Fruit fly (Drosophila melanogaster): ENCODE results near the gene CG18404.
A peak's percentile ranks its signal among the peaks of the same experiment; 100 is the strongest.

The CG18404 gene

DNA sequence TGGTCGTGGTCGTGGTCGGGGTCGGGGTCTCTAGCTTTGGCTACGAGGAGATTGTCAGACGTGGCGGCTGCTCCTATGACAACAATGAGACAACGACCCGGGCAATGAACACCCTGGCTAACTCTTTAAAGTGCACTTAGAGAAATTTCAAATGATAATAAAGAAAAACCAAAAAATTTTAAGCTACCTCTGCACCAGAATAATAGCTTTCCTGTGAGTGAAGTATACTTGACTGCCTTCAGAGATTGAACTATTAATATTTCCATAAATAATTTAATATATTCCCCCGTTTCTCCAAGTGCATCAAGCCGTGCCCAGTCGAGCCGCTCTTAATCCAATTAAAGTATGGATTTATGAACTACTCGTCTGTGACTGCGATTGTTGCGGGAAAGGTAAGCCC, 10.7 kb downstream of the CG18404 start (continued):
- TF ChIP-seq tup (GFP tag; optimal IDR thresholded peaks at IDR 0.05) (no peak), CG4730 (GFP tag; IDR thresholded peaks at IDR 0.05) (peak; percentile 32; the same call in 1 of the 2 replicates), HLH54F (GFP tag; optimal IDR thresholded peaks at IDR 0.05) (no peak), Max (GFP tag; optimal IDR thresholded peaks at IDR 0.05) (no peak), HHEX (GFP tag; optimal IDR thresholded peaks at IDR 0.05) (no peak), CG43689 (GFP tag; IDR thresholded peaks at IDR 0.05) (no peak), ftz-f1 (GFP tag; optimal IDR thresholded peaks at IDR 0.05) (no peak), her (GFP tag; optimal IDR thresholded peaks at IDR 0.05) (no peak), pum (GFP tag; optimal IDR thresholded peaks at IDR 0.05) (no peak), Oaz (GFP tag; IDR thresholded peaks at IDR 0.05) (no peak), bigmax (GFP tag; optimal IDR thresholded peaks at IDR 0.05) (no peak), kah (GFP tag; optimal IDR thresholded peaks at IDR 0.05) (no peak), Fer1 (GFP tag; optimal IDR thresholded peaks at IDR 0.05) (no peak), lov (optimal IDR thresholded peaks at IDR 0.05) (no peak), lov (GFP tag; IDR thresholded peaks at IDR 0.05) (0 out of 3 replicates have a peak, but pooled peaks have one; percentile 22), nerfin-1 (tag; optimal IDR thresholded peaks at IDR 0.05) (no peak), ewg (GFP tag; optimal IDR thresholded peaks at IDR 0.05) (peak; percentile 2), CG31388 (GFP tag; optimal IDR thresholded peaks at IDR 0.05) (no peak), CG11456 (GFP tag; IDR thresholded peaks at IDR 0.05) (no peak), sens (GFP tag) (peak; percentile 94), eve (GFP tag; optimal IDR thresholded peaks at IDR 0.05) (no peak), CG12744 (GFP tag; optimal IDR thresholded peaks at IDR 0.05) (no peak), CG8359 (GFP tag; optimal IDR thresholded peaks at IDR 0.05; ENCODE audit: borderline replicate concordance) (peak; percentile 6), Antp (GFP tag; optimal IDR thresholded peaks at IDR 0.05) (no peak), CG4282 (GFP tag; optimal IDR thresholded peaks at IDR 0.05) (no peak), CG13775 (GFP tag; optimal IDR thresholded peaks at IDR 0.05) (peak; percentile 17), BtbVII (GFP tag; optimal IDR thresholded peaks at IDR 0.05) (no peak), prd (optimal IDR thresholded peaks at IDR 0.05) (no peak), prd (GFP tag; IDR thresholded peaks at IDR 0.05) (peak; percentile 75), CG11504 (tag; optimal IDR thresholded peaks at IDR 0.05) (peak; percentile 50), zen2 (GFP tag; IDR thresholded peaks at IDR 0.05; ENCODE audit: partially characterized antibody) (no peak), Dek (tag; optimal IDR thresholded peaks at IDR 0.05) (no peak), Hr78 (GFP tag; optimal IDR thresholded peaks at IDR 0.05) (no peak), cato (GFP tag; optimal IDR thresholded peaks at IDR 0.05; ENCODE audit: borderline replicate concordance) (no peak), ranshi (GFP tag; IDR thresholded peaks at IDR 0.05) (peak; percentile 15; the same call in 1 of the 2 replicates), exex (tag; optimal IDR thresholded peaks at IDR 0.05) (no peak), mam (GFP tag; optimal IDR thresholded peaks at IDR 0.05) (no peak), kni (GFP tag; optimal IDR thresholded peaks at IDR 0.05) (no peak), CG10654 (GFP tag; optimal IDR thresholded peaks at IDR 0.05) (no peak), btn (GFP tag; optimal IDR thresholded peaks at IDR 0.05) (no peak), Lhr (GFP tag; optimal IDR thresholded peaks at IDR 0.05) (no peak), CG15514 (GFP tag; optimal IDR thresholded peaks at IDR 0.05) (no peak), psq (GFP tag; optimal IDR thresholded peaks at IDR 0.05) (no peak), CoRest (tag; optimal IDR thresholded peaks at IDR 0.05) (peak; percentile 41), trh (GFP tag; optimal IDR thresholded peaks at IDR 0.05) (no peak), CTCF (GFP tag; optimal IDR thresholded peaks at IDR 0.05) (no peak), Hsf (GFP tag; optimal IDR thresholded peaks at IDR 0.05) (no peak), zfh1 (GFP tag; IDR thresholded peaks at IDR 0.05) (peak; percentile 80), sim (GFP tag; IDR thresholded peaks at IDR 0.05) (no peak), Pdp1 (GFP tag; optimal IDR thresholded peaks at IDR 0.05) (peak; percentile 27 to 45), MBD-R2 (GFP tag; IDR thresholded peaks at IDR 0.05) (no peak), CG12391 (tag; optimal IDR thresholded peaks at IDR 0.05) (peak; percentile 54)

Measured in whole organism, embryonic.